Fruit fly (Drosophila melanogaster) whole organism, prepupa: ENCODE data around the gene Patj.
A peak's percentile ranks its signal among the peaks of the same experiment; 100 is the strongest.

Source experiments
- Blimp-1 ChIP-seq: fragments of 200-800 bp; sonication (Bioruptor generic); optimal IDR thresholded peaks from 3 replicates; lab custom pipeline; 2017; ENCODE audit warnings: missing biosample characterization, missing genetic modification characterization, mild to moderate bottlenecking, moderate library complexity, missing genetic modification reagents
- CG10631 ChIP-seq: fragments of 200-800 bp; sonication (Bioruptor generic); optimal IDR thresholded peaks from 2 replicates; lab custom pipeline; 2016; ENCODE audit warnings: missing biosample characterization, missing genetic modification characterization
- CG10669 ChIP-seq: fragments of 200-800 bp; sonication (Bioruptor generic); optimal IDR thresholded peaks from 3 replicates; lab custom pipeline; 2018; ENCODE audit warnings: missing biosample characterization, mild to moderate bottlenecking, missing genetic modification characterization, moderate library complexity
- CG11294 ChIP-seq: fragments of 200-800 bp; sonication (Bioruptor generic); IDR thresholded peaks from 2 replicates; pipeline ENCODE4 v1.3.6; 2022; ENCODE audit warnings: missing biosample characterization, missing genetic modification characterization
- CG11762 ChIP-seq: fragments of 200-800 bp; sonication (Bioruptor generic); optimal IDR thresholded peaks from 3 replicates; lab custom pipeline; 2016; ENCODE audit warnings: missing biosample characterization, missing genetic modification characterization; ENCODE audit not compliant: insufficient read depth
- CG15336 ChIP-seq: fragments of 200-800 bp; sonication (Bioruptor generic); IDR thresholded peaks from 2 replicates; pipeline ENCODE4 v1.3.6; 2022; ENCODE audit warnings: missing biosample characterization, missing genetic modification characterization
- CG1621 ChIP-seq: fragments of 200-800 bp; sonication (Bioruptor generic); optimal IDR thresholded peaks from 3 replicates; lab custom pipeline; 2018; ENCODE audit warnings: missing biosample characterization, mild to moderate bottlenecking, missing genetic modification characterization
- CG31627 ChIP-seq: fragments of 200-800 bp; sonication (Bioruptor generic); optimal IDR thresholded peaks from 3 replicates; lab custom pipeline; 2016; ENCODE audit warnings: missing biosample characterization, missing genetic modification characterization
- CG32006 ChIP-seq: fragments of 200-800 bp; sonication (Bioruptor generic); optimal IDR thresholded peaks from 3 replicates; lab custom pipeline; 2017; ENCODE audit warnings: missing biosample characterization, mild to moderate bottlenecking, missing genetic modification characterization
- CG34406 ChIP-seq: fragments of 200-800 bp; sonication (Bioruptor generic); optimal IDR thresholded peaks from 3 replicates; lab custom pipeline; 2016; ENCODE audit warnings: missing biosample characterization, missing genetic modification characterization
- CG6163 ChIP-seq: fragments of 200-800 bp; sonication (Bioruptor generic); IDR thresholded peaks from 3 replicates; pipeline ENCODE4 v1.3.6; 2022; ENCODE audit warnings: missing biosample characterization, missing genetic modification characterization
- CG6276 ChIP-seq: fragments of 200-800 bp; sonication (Bioruptor generic); optimal IDR thresholded peaks from 2 replicates; lab custom pipeline; 2017; ENCODE audit warnings: missing biosample characterization, mild to moderate bottlenecking, missing genetic modification characterization
- CG6808 ChIP-seq: fragments of 200-800 bp; sonication (Bioruptor generic); optimal IDR thresholded peaks from 3 replicates; lab custom pipeline; 2017; ENCODE audit warnings: missing biosample characterization, missing genetic modification characterization, mild to moderate bottlenecking, moderate library complexity, missing genetic modification reagents
- CG6854 ChIP-seq: fragments of 200-800 bp; sonication (Bioruptor generic); optimal IDR thresholded peaks from 2 replicates; lab custom pipeline; 2017; ENCODE audit warnings: missing biosample characterization, mild to moderate bottlenecking, missing genetic modification characterization
- CG7368 ChIP-seq: fragments of 200-800 bp; sonication (Bioruptor generic); optimal IDR thresholded peaks from 3 replicates; lab custom pipeline; 2016; ENCODE audit warnings: missing biosample characterization, missing genetic modification characterization
- CG8119 ChIP-seq: fragments of 200-800 bp; sonication (Bioruptor generic); IDR thresholded peaks from 3 replicates; pipeline ENCODE4 v1.3.6; 2022; ENCODE audit warnings: missing biosample characterization, missing genetic modification characterization
- CG8319 ChIP-seq: fragments of 200-800 bp; sonication (Bioruptor generic); optimal IDR thresholded peaks from 3 replicates; lab custom pipeline; 2016; ENCODE audit warnings: missing biosample characterization, missing genetic modification characterization
- Eip78C ChIP-seq: fragments of 200-800 bp; sonication (Bioruptor generic); peaks from one replicate; lab custom pipeline; 2016; ENCODE audit warnings: missing biosample characterization, missing genetic modification characterization
- Eip93F ChIP-seq: fragments of 200-800 bp; sonication (Bioruptor generic); optimal IDR thresholded peaks from 2 replicates; lab custom pipeline; 2016; ENCODE audit warnings: missing biosample characterization, mild to moderate bottlenecking, missing genetic modification characterization
- Ets96B ChIP-seq: fragments of 200-800 bp; optimal IDR thresholded peaks from 2 replicates; lab custom pipeline; 2019; ENCODE audit warnings: missing biosample characterization, mild to moderate bottlenecking, missing genetic modification characterization, moderate library complexity
- Hr38 ChIP-seq: sonication (Bioruptor generic); optimal IDR thresholded peaks from 2 replicates; lab custom pipeline; 2016; ENCODE audit warnings: missing biosample characterization, missing genetic modification characterization
- Hr39 ChIP-seq: fragments of 200-800 bp; sonication (Bioruptor generic); optimal IDR thresholded peaks from 2 replicates; lab custom pipeline; 2016; ENCODE audit warnings: missing biosample characterization, missing genetic modification characterization
- Lpt ChIP-seq: fragments of 200-800 bp; sonication (Bioruptor generic); optimal IDR thresholded peaks from 3 replicates; lab custom pipeline; 2016; ENCODE audit warnings: missing biosample characterization, missing genetic modification characterization
- OdsH ChIP-seq: fragments of 200-800 bp; sonication (Bioruptor generic); optimal IDR thresholded peaks from 3 replicates; lab custom pipeline; 2016; ENCODE audit warnings: missing biosample characterization, missing genetic modification characterization
- Sox14 ChIP-seq: fragments of 200-800 bp; sonication (Bioruptor generic); optimal IDR thresholded peaks from 3 replicates; lab custom pipeline; 2016; ENCODE audit warnings: missing biosample characterization, missing genetic modification characterization
- Sox15 ChIP-seq: fragments of 200-800 bp; sonication (Bioruptor generic); optimal IDR thresholded peaks from 3 replicates; lab custom pipeline; 2016; ENCODE audit warnings: missing biosample characterization, missing genetic modification characterization
- achi ChIP-seq: fragments of 200-800 bp; sonication (Bioruptor generic); optimal IDR thresholded peaks from 3 replicates; lab custom pipeline; 2016; ENCODE audit warnings: missing biosample characterization, missing genetic modification characterization
- cyc ChIP-seq: fragments of 200-800 bp; sonication (Bioruptor generic); optimal IDR thresholded peaks from 3 replicates; lab custom pipeline; 2016; ENCODE audit warnings: missing biosample characterization, missing genetic modification characterization
- dac ChIP-seq: fragments of 200-800 bp; sonication (Bioruptor generic); optimal IDR thresholded peaks from 2 replicates; lab custom pipeline; 2017; ENCODE audit warnings: missing biosample characterization, mild to moderate bottlenecking, missing genetic modification characterization
- dsx ChIP-seq: fragments of 200-800 bp; optimal IDR thresholded peaks from 3 replicates; lab custom pipeline; 2019; ENCODE audit warnings: missing biosample characterization, mild to moderate bottlenecking, missing genetic modification characterization, moderate library complexity; ENCODE audit not compliant: poor library complexity, severe bottlenecking
- esn ChIP-seq: fragments of 200-800 bp; sonication (Bioruptor generic); optimal IDR thresholded peaks from 2 replicates; lab custom pipeline; 2016; ENCODE audit warnings: missing biosample characterization, mild to moderate bottlenecking, missing genetic modification characterization, moderate library complexity
- fd85E ChIP-seq: fragments of 200-800 bp; sonication (Bioruptor generic); optimal IDR thresholded peaks from 3 replicates; lab custom pipeline; 2016; ENCODE audit warnings: missing biosample characterization, missing genetic modification characterization
- lz ChIP-seq: fragments of 200-800 bp; sonication (Bioruptor generic); optimal IDR thresholded peaks from 3 replicates; lab custom pipeline; 2016; ENCODE audit warnings: missing biosample characterization, missing genetic modification characterization
- net ChIP-seq: fragments of 200-800 bp; sonication (Bioruptor generic); optimal IDR thresholded peaks from 3 replicates; lab custom pipeline; 2016; ENCODE audit warnings: missing biosample characterization, missing genetic modification characterization
- salr ChIP-seq, 2 experiments: fragments of 200-800 bp; sonication (Bioruptor generic); optimal IDR thresholded peaks; 3 replicates each; lab custom pipeline; 2016 to 2018; ENCODE audit warnings: missing biosample characterization in 2 of 2, missing genetic modification characterization in 2 of 2, mild to moderate bottlenecking in 1 of 2
- svp ChIP-seq: fragments of 200-800 bp; sonication (Bioruptor generic); peaks from one replicate; lab custom pipeline; 2016; ENCODE audit warnings: missing biosample characterization, missing genetic modification characterization
- topi ChIP-seq: fragments of 200-800 bp; sonication (Bioruptor generic); optimal IDR thresholded peaks from 3 replicates; lab custom pipeline; 2016; ENCODE audit warnings: missing biosample characterization, missing genetic modification characterization

Patj gene

DNA sequence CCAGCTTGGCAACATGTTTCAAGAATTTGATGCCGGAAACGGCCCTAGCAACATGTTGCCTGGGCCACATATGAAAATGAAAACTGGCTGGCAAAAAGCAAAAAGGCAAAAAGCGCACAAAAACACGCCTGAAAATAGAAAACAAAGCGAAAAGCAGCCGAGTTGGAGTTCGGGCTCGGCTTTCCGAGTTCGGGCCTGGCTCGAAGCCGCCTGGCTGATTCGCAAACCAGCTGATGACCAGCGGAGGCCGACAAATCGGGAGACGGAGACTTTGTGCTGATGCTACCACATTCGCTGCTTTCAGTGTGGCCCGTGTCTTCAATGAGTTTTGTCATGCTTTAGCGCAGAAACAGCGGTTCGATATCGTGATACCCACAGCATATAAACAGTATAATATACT is 11.7 kb downstream of the Patj start, which contains the start of gene GV1 (continued):
- TF ChIP-seq net (GFP tag; lab: Kevin White, UChicago), result peak; percentile 76
- peak; percentile 39; the same call in 1 of the 2 replicates for TF ChIP-seq CG11294 (GFP tag; lab: Robert Waterston, UW)
- TF ChIP-seq CG31627 (GFP tag; lab: Kevin White, UChicago), result no peak
- peak; percentile 57 for TF ChIP-seq Lpt (GFP tag; lab: Kevin White, UChicago)
- TF ChIP-seq CG6854, result peak; percentile 81
- peak; percentile 90 for TF ChIP-seq CG6163 (GFP tag; lab: Robert Waterston, UW)
- peak; percentile 83 for TF ChIP-seq Ets96B
- TF ChIP-seq CG32006, result peak; percentile 47
- no peak for TF ChIP-seq Sox15 (GFP tag; lab: Kevin White, UChicago)
- TF ChIP-seq CG6276 (GFP tag; lab: Kevin White, UChicago), result peak; percentile 88
- no peak for TF ChIP-seq achi
- peak; percentile 82 for TF ChIP-seq CG15336 (GFP tag; lab: Robert Waterston, UW)
- TF ChIP-seq Eip78C (GFP tag; lab: Kevin White, UChicago), result peak; percentile 75

DNA sequence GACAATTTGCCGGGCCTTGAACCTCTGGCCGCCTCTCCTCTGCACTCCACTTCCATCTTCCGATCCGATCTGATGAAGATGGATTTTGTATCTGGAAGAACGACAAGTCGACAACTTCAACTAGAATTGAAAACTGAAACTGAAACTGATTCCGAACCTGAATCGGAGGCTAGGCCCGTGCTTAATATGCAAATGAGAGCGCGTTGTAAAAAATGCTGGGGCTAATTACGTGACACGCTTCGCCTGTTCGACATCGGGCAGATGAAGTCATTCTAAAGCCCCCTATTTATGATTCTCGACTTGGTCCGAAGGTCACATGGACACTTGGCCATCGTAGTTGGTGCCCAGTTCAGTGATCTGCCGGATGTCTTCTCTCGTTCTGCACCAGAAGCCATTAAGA is 18.0 kb downstream of the Patj start:
- TF ChIP-seq Blimp-1 (GFP tag; lab: Kevin White, UChicago), result no peak
- TF ChIP-seq OdsH (GFP tag; lab: Kevin White, UChicago), result no peak
- TF ChIP-seq Hr38 (GFP tag; lab: Kevin White, UChicago), result no peak
- no peak for TF ChIP-seq Eip93F (GFP tag; lab: Kevin White, UChicago)
- no peak for TF ChIP-seq Hr39
- TF ChIP-seq CG8319 (GFP tag; lab: Kevin White, UChicago), result no peak
- no peak for TF ChIP-seq CG11294 (GFP tag; lab: Robert Waterston, UW)
- no peak for TF ChIP-seq dac (GFP tag; lab: Kevin White, UChicago)
- TF ChIP-seq CG8119 (GFP tag; lab: Robert Waterston, UW), result no peak
- TF ChIP-seq CG11762 (GFP tag; lab: Kevin White, UChicago), result no peak
- no peak for TF ChIP-seq CG1621 (tag; lab: Kevin White, UChicago)
- TF ChIP-seq CG34406 (GFP tag; lab: Kevin White, UChicago), result no peak
- TF ChIP-seq CG7368 (GFP tag; lab: Kevin White, UChicago), result no peak
- TF ChIP-seq topi (GFP tag; lab: Kevin White, UChicago), result no peak
- no peak for TF ChIP-seq CG6808
- no peak for TF ChIP-seq CG10631 (GFP tag; lab: Kevin White, UChicago)
- no peak for TF ChIP-seq fd85E (GFP tag; lab: Kevin White, UChicago)
- no peak for TF ChIP-seq CG15336 (GFP tag; lab: Robert Waterston, UW)
- no peak for TF ChIP-seq Sox14 (GFP tag; lab: Kevin White, UChicago)
- no peak for TF ChIP-seq CG10669 (GFP tag; lab: Kevin White, UChicago)

DNA sequence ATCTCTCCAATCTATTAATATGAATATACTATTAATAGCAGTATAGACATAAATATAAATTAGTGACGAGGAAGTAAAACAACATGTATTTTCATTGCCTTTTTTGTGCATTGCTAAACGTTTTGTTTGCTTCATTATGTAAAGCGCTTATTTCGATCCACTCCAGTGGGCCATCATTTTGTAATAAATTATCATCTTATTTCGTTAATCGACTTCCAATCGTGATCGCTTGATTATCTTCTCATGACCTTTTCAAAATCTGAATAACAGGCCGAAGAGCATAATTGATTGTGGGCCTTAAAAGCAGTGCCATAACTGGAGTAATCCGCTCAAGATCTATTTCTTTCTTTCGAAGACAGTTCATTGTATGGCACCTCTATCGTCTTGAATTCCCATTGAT is 18.8 kb downstream of the Patj start:
- no peak for TF ChIP-seq salr (GFP tag; optimal IDR thresholded peaks at IDR 0.05; lab: Kevin White, UChicago)
- no peak for TF ChIP-seq CG6276 (GFP tag; lab: Kevin White, UChicago)
- TF ChIP-seq Sox14 (GFP tag; lab: Kevin White, UChicago), result no peak
- no peak for TF ChIP-seq CG7368 (GFP tag; lab: Kevin White, UChicago)
- no peak for TF ChIP-seq CG6808
- TF ChIP-seq cyc (GFP tag; lab: Kevin White, UChicago), result no peak
- TF ChIP-seq CG34406 (GFP tag; lab: Kevin White, UChicago), result no peak
- no peak for TF ChIP-seq CG10669 (GFP tag; lab: Kevin White, UChicago)
- TF ChIP-seq topi (GFP tag; lab: Kevin White, UChicago), result no peak
- TF ChIP-seq esn (GFP tag; lab: Kevin White, UChicago), result no peak

DNA sequence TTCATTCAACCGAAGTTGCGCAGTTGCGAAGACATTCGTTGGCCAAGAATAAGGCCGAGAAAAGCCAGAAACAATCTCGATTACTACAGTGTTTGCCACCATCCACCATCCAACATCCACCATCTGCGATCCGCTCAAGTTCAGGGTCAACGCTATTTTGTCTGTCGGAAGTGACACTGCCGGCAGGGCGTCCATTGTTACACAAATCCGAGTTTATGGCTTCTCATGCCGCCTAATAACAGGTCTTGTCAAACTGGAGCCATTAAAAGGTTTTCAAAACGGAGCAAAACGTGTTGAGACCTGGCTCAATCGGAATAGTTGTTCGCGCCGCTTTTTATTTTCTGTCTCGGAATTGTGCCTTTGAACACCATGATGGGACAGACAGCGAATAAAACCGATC is 20.2 kb downstream of the Patj start:
- TF ChIP-seq CG1621 (tag; lab: Kevin White, UChicago) (peak; percentile 1), dsx (peak; percentile 59), svp (GFP tag; lab: Kevin White, UChicago) (peak; percentile 11), lz (no peak)
